Worm (Caenorhabditis elegans): ENCODE data around the gene gnrr-4.

gnrr-4 gene

ce11 chrX:5689077-5689476, 54.0 kb downstream of the gnrr-4 start:
- TF ChIP-seq ceh-43 (GFP tag; optimal IDR thresholded peaks at IDR 0.05) (no peak), ham-2 (GFP tag; optimal IDR thresholded peaks at IDR 0.05) (no peak)

All from whole organism, mixed stage, embryonic.